Worm (Caenorhabditis elegans): ENCODE measurements around the gene hhat-1.

hhat-1 gene

DNA sequence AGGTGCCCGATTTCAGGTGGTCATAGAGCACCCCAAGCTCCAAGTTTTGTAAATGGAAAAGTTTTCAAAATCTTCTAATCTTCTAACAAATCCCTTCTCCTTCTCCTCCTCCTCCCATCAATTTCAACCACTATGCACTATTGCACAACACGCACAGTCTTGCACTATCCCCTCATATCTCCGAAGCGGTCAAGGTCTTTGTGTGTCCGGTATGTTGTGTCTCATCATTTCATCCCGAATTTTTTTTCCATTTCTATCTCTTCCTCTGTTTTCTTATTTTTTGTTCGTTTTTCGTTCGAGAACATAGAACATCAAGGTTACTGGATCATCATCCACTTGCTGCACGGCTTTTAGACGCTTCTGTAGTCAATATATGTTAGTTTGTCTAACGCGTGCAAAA lies 25.9 kb downstream of the hhat-1 start:
- TF ChIP-seq ztf-22 (GFP tag; optimal IDR thresholded peaks at IDR 0.05) (no peak), nhr-80 (tag; optimal IDR thresholded peaks at IDR 0.05) (no peak), T26A5.8 (tag; optimal IDR thresholded peaks at IDR 0.05) (no peak), ekl-4 (GFP tag; IDR thresholded peaks at IDR 0.05) (no peak), D2030.7 (GFP tag; IDR thresholded peaks at IDR 0.05) (no peak)

DNA sequence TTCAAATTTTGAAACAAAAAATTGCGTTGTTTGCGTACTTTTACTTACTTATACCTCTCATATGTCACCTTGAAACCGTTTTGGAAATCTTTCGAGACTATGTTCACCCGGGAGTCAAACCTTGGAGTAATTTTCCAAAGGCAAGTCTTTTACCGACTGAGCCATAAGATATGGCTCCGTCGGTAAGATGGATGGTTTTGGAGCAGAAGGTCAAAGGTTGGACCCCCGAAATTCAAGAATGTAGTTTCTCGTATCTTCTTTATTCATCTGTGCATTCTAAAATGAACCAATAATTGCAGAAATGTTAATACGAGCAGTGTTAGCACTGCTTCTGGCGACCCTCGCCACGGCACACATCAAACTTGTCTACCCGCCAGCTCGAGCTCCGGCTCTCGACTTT lies 27.0 kb downstream of the hhat-1 start, which contains the start of gene C09F9.2:
Gene C09F9.2, plus strand, starts transcription at position 301 of the 400 bp plus-strand sequence.
- peak; percentile 24; the same call in 1 of the 2 replicates for TF ChIP-seq zfh-2 (GFP tag; conservative IDR thresholded peaks at IDR 0.05)
- TF ChIP-seq nhr-179 (tag; optimal IDR thresholded peaks at IDR 0.05), result no peak

DNA sequence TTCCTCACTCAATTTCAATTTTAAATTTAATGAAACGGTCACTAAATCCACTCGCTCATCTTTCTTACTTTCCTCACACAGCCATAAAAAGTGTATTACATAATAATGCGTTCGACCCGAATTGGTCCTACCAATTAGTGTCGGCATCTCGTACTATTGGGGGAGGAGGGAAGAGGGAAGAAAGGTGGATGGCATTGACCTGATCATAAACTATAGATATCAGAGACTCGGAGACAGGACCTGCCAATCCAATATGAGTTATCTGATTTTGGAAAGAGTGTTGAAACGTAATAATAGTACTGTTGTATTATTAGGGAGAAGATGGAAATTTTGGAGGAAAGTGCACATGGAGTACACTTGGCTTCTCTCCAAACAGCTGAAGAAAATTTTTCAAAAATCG lies 27.7 kb downstream of the hhat-1 start:
- TF ChIP-seq akir-1 (GFP tag; optimal IDR thresholded peaks at IDR 0.05) (no peak), lsy-27 (tag; optimal IDR thresholded peaks at IDR 0.05; ENCODE audit: borderline replicate concordance, insufficient read depth) (no peak), ccch-3 (GFP tag; optimal IDR thresholded peaks at IDR 0.05) (no peak), F10E7.11 (tag; optimal IDR thresholded peaks at IDR 0.05) (no peak), unc-62 (GFP tag; optimal IDR thresholded peaks at IDR 0.05) (peak; percentile 1)

- TF ChIP-seq madf-8 (GFP tag; conservative IDR thresholded peaks at IDR 0.05) (no peak), gei-17 (GFP tag; optimal IDR thresholded peaks at IDR 0.05) (no peak), F33H1.4 (GFP tag; IDR thresholded peaks at IDR 0.05) (no peak), ztf-26 (tag; optimal IDR thresholded peaks at IDR 0.05) (no peak), Y53G8AR.9 (GFP tag; conservative IDR thresholded peaks at IDR 0.05) (no peak), ekl-4 (GFP tag; IDR thresholded peaks at IDR 0.05) (no peak), snpc-1.1 (tag; optimal IDR thresholded peaks at IDR 0.05; ENCODE audit: insufficient read depth) (no peak), F23B12.7 (tag; optimal IDR thresholded peaks at IDR 0.05; ENCODE audit: insufficient read depth) (no peak), ztf-3 (GFP tag; optimal IDR thresholded peaks at IDR 0.05) (no peak), tbp1 (GFP tag; optimal IDR thresholded peaks at IDR 0.05) (no peak), ztf-22 (GFP tag; optimal IDR thresholded peaks at IDR 0.05) (no peak), sptf-2 (GFP tag; optimal IDR thresholded peaks at IDR 0.05) (no peak), lsl-1 (GFP tag; optimal IDR thresholded peaks at IDR 0.05) (no peak), fkh-3 (tag; optimal IDR thresholded peaks at IDR 0.05) (no peak), T07F8.4 (tag; optimal IDR thresholded peaks at IDR 0.05) (no peak), B0336.3 (GFP tag; IDR thresholded peaks at IDR 0.05) (no peak), nhr-90 (tag; optimal IDR thresholded peaks at IDR 0.05) (no peak), F57A8.1 (GFP tag; optimal IDR thresholded peaks at IDR 0.05) (no peak), F52B5.7 (tag; optimal IDR thresholded peaks at IDR 0.05) (no peak)
Measured at ce11 chrII:14706479-14706878, 28.2 kb downstream of the hhat-1 start.

DNA sequence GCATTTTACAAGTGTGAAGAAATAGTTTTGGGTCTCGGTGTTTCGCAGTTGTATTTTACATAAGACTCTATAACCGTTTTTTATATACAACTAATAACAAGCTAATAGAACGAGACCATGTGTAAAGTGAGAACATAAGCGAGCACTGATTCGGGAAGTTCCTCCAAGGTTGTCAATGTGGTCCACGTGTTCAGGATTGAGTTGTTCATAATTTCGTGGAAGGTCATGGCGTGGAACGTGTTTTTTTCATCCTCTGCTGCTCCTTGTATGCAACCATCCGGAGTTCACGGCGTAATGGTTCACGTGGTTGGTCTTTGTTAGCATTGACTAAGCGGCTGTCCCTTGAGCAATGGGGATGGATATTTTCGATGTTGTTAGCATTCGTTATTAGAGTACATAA lies 49.9 kb downstream of the hhat-1 start:
- TF ChIP-seq athp-1 (tag; optimal IDR thresholded peaks at IDR 0.05) (no peak), C06A6.2 (GFP tag; conservative IDR thresholded peaks at IDR 0.05) (no peak), hrde-1 (tag; optimal IDR thresholded peaks at IDR 0.05; ENCODE audit: borderline replicate concordance) (no peak)
